Worm (Caenorhabditis elegans) whole organism, L1 larva: ENCODE measurements around the gene srdh-1.

Source experiments
- C16A3.4 ChIP-seq: fragments of 150-350 bp; optimal IDR thresholded peaks from 2 replicates; lab custom pipeline; 2014; ENCODE audit warnings: missing biosample characterization, missing genetic modification characterization
- F16B12.6 ChIP-seq: fragments of 150-350 bp; optimal IDR thresholded peaks from 2 replicates; lab custom pipeline; 2014; ENCODE audit warnings: missing biosample characterization, missing genetic modification characterization
- aha-1 ChIP-seq: fragments of 150-350 bp; optimal IDR thresholded peaks from 2 replicates; lab custom pipeline; 2014; ENCODE audit warnings: missing biosample characterization, missing genetic modification characterization
- alr-1 ChIP-seq: fragments of 200-800 bp; sonication (Bioruptor generic); optimal IDR thresholded peaks from 2 replicates; lab custom pipeline; 2018; ENCODE audit warnings: borderline replicate concordance, mild to moderate bottlenecking, missing genetic modification characterization, missing compliant biosample characterization
- ama-1 ChIP-seq: fragments of 150-350 bp; optimal IDR thresholded peaks from 2 replicates; lab custom pipeline; 2014
- blmp-1 ChIP-seq: fragments of 150-350 bp; optimal IDR thresholded peaks from 2 replicates; lab custom pipeline; 2014; ENCODE audit warnings: missing biosample characterization, missing genetic modification characterization
- ceh-82 ChIP-seq, 3 experiments: fragments of 150-350 bp in 1 of 3; sonication (generic microtip) in 2 of 3; optimal IDR thresholded peaks; 2 replicates each; lab custom pipeline; 2014 to 2017; ENCODE audit warnings: missing biosample characterization in 3 of 3, missing genetic modification characterization in 3 of 3
- dpl-1 ChIP-seq, 3 experiments: fragments of 150-350 bp in 2 of 3; sonication (generic microtip) in 1 of 3; optimal IDR thresholded peaks; 2 replicates each; lab custom pipeline; 2014 to 2017; ENCODE audit warnings: missing biosample characterization in 3 of 3, missing genetic modification characterization in 3 of 3, missing genetic modification reagents in 3 of 3
- efl-1 ChIP-seq, 4 experiments: fragments of 150-350 bp; optimal IDR thresholded peaks in 3 of 4; peaks in 1 of 4; 1 replicate in 1 of 4; 2 replicates in 3 of 4; lab custom pipeline; 2014; ENCODE audit warnings: missing biosample characterization in 2 of 4, missing genetic modification characterization in 2 of 4, missing genetic modification reagents in 2 of 4
- elt-3 ChIP-seq, 6 experiments: fragments of 150-350 bp in 1 of 6; sonication (generic microtip); optimal IDR thresholded peaks; 2 replicates each; lab custom pipeline; 2017 to 2018; ENCODE audit warnings: missing biosample characterization in 6 of 6, missing genetic modification characterization in 6 of 6, inconsistent platforms in 1 of 6
- fkh-4 ChIP-seq: sonication (generic microtip); optimal IDR thresholded peaks from 2 replicates; lab custom pipeline; 2016; ENCODE audit warnings: missing compliant biosample characterization, missing genetic modification characterization, borderline replicate concordance
- fos-1 ChIP-seq: fragments of 150-350 bp; optimal IDR thresholded peaks from 2 replicates; lab custom pipeline; 2014; ENCODE audit warnings: missing biosample characterization, missing genetic modification characterization
- grh-1 ChIP-seq: fragments of 200-800 bp; sonication (Bioruptor generic); IDR thresholded peaks from 2 replicates; pipeline ENCODE4 v1.3.6; 2022; ENCODE audit warnings: missing genetic modification reagents, missing genetic modification characterization, missing compliant biosample characterization
- hlh-17 ChIP-seq: fragments of 200-800 bp; sonication (Bioruptor generic); optimal IDR thresholded peaks from 2 replicates; lab custom pipeline; 2018; ENCODE audit warnings: missing genetic modification characterization, mild to moderate bottlenecking, missing compliant biosample characterization, moderate library complexity, borderline replicate concordance
- irx-1 ChIP-seq: sonication (generic microtip); optimal IDR thresholded peaks from 2 replicates; lab custom pipeline; 2016; ENCODE audit warnings: missing genetic modification characterization, missing compliant biosample characterization
- lin-13 ChIP-seq: fragments of 150-350 bp; optimal IDR thresholded peaks from 2 replicates; lab custom pipeline; 2014; ENCODE audit warnings: missing biosample characterization, missing genetic modification reagents, missing genetic modification characterization
- lin-15B ChIP-seq: fragments of 150-350 bp; sonication (generic microtip); optimal IDR thresholded peaks from 3 replicates; lab custom pipeline; 2014; ENCODE audit warnings: missing biosample characterization, missing genetic modification characterization
- lin-35 ChIP-seq, 2 experiments: fragments of 150-350 bp; optimal IDR thresholded peaks; 2 replicates each; lab custom pipeline; 2014; ENCODE audit warnings: missing biosample characterization in 2 of 2, missing genetic modification characterization in 2 of 2, missing genetic modification reagents in 2 of 2
- lin-39 ChIP-seq: fragments of 150-350 bp; optimal IDR thresholded peaks from 2 replicates; lab custom pipeline; 2014; ENCODE audit warnings: missing biosample characterization, missing genetic modification reagents, missing genetic modification characterization
- lir-3 ChIP-seq: sonication (generic microtip); optimal IDR thresholded peaks from 2 replicates; lab custom pipeline; 2016; ENCODE audit warnings: mild to moderate bottlenecking, missing genetic modification characterization, moderate library complexity, missing compliant biosample characterization; ENCODE audit not compliant: poor library complexity
- lsy-2 ChIP-seq, 2 experiments: fragments of 150-350 bp; optimal IDR thresholded peaks; 2 replicates each; lab custom pipeline; 2014; ENCODE audit warnings: missing biosample characterization in 2 of 2, missing genetic modification characterization in 2 of 2
- mef-2 ChIP-seq: fragments of 150-350 bp; optimal IDR thresholded peaks from 2 replicates; lab custom pipeline; 2014; ENCODE audit warnings: missing biosample characterization, missing genetic modification characterization
- mep-1 ChIP-seq: fragments of 150-350 bp; optimal IDR thresholded peaks from 2 replicates; lab custom pipeline; 2014; ENCODE audit warnings: missing biosample characterization, missing genetic modification characterization
- nhr-19 ChIP-seq: fragments of 200-800 bp; sonication (Bioruptor generic); conservative IDR thresholded peaks from 2 replicates; pipeline ENCODE4 v1.3.6; 2022; ENCODE audit warnings: missing genetic modification characterization, missing compliant biosample characterization
- nhr-20 ChIP-seq: sonication (generic microtip); optimal IDR thresholded peaks from 2 replicates; lab custom pipeline; 2016; ENCODE audit warnings: mild to moderate bottlenecking, missing genetic modification characterization, missing compliant biosample characterization
- nhr-237 ChIP-seq: fragments of 150-350 bp; optimal IDR thresholded peaks from 2 replicates; lab custom pipeline; 2014; ENCODE audit warnings: missing biosample characterization, missing genetic modification characterization
- nhr-28 ChIP-seq: fragments of 150-350 bp; optimal IDR thresholded peaks from 2 replicates; lab custom pipeline; 2014; ENCODE audit warnings: missing biosample characterization, missing genetic modification characterization
- nhr-71 ChIP-seq: sonication (generic microtip); optimal IDR thresholded peaks from 2 replicates; lab custom pipeline; 2016; ENCODE audit warnings: mild to moderate bottlenecking, missing genetic modification characterization, moderate library complexity, missing compliant biosample characterization
- nhr-85 ChIP-seq: sonication (generic microtip); peaks from one replicate; lab custom pipeline; 2016; ENCODE audit warnings: missing genetic modification characterization, inconsistent platforms, missing compliant biosample characterization
- pag-3 ChIP-seq: sonication (generic microtip); optimal IDR thresholded peaks from 2 replicates; lab custom pipeline; 2017; ENCODE audit warnings: missing genetic modification characterization, mild to moderate bottlenecking, missing compliant biosample characterization, antibody characterized with exemption, borderline replicate concordance; ENCODE audit not compliant: insufficient read depth
- rnt-1 ChIP-seq: sonication (generic microtip); optimal IDR thresholded peaks from 2 replicates; lab custom pipeline; 2016; ENCODE audit warnings: mild to moderate bottlenecking, missing genetic modification characterization, moderate library complexity, missing compliant biosample characterization
- skn-1 ChIP-seq: fragments of 150-350 bp; optimal IDR thresholded peaks from 2 replicates; lab custom pipeline; 2014; ENCODE audit warnings: missing biosample characterization, missing genetic modification characterization
- snu-23 ChIP-seq: sonication (generic microtip); optimal IDR thresholded peaks from 2 replicates; lab custom pipeline; 2016; ENCODE audit warnings: missing genetic modification characterization, missing compliant biosample characterization
- sup-37 ChIP-seq: fragments of 200-800 bp; sonication (Bioruptor generic); optimal IDR thresholded peaks from 2 replicates; lab custom pipeline; 2018; ENCODE audit warnings: mild to moderate bottlenecking, missing genetic modification characterization, missing compliant biosample characterization
- tbx-2 ChIP-seq: sonication (generic microtip); optimal IDR thresholded peaks from 2 replicates; lab custom pipeline; 2016; ENCODE audit warnings: missing genetic modification characterization, missing compliant biosample characterization
- unc-130 ChIP-seq: fragments of 150-350 bp; optimal IDR thresholded peaks from 2 replicates; lab custom pipeline; 2017; ENCODE audit warnings: missing biosample characterization, missing genetic modification characterization, inconsistent platforms
- unc-86 ChIP-seq: sonication (generic microtip); optimal IDR thresholded peaks from 2 replicates; lab custom pipeline; 2016; ENCODE audit warnings: missing genetic modification characterization, missing compliant biosample characterization
- xbp-1 ChIP-seq: sonication (generic microtip); optimal IDR thresholded peaks from 2 replicates; lab custom pipeline; 2016; ENCODE audit warnings: missing genetic modification characterization, missing compliant biosample characterization
- ztf-11 ChIP-seq, 2 experiments: sonication (generic microtip); optimal IDR thresholded peaks; 2 replicates each; lab custom pipeline; 2016 to 2017; ENCODE audit warnings: missing genetic modification characterization in 2 of 2, missing biosample characterization in 1 of 2, missing compliant biosample characterization in 1 of 2

srdh-1 gene

ce11 chrII:8276057-8276456 is 11.6 kb downstream of the srdh-1 start, which contains the start of the genes gei-14 and slc-25A32:
TSS of gene gei-14 (minus strand) at chrII:8276231.
TSS of gene slc-25A32 (plus strand) at chrII:8276298.
- TF ChIP-seq nhr-19 (GFP tag; lab: Robert Waterston, UW) (0 out of 2 replicates have a peak, but pooled peaks have one; percentile 25), fkh-4 (tag; lab: Kevin White, UChicago) (no peak), pag-3 (tag; lab: Kevin White, UChicago) (no peak), rnt-1 (tag; lab: Kevin White, UChicago) (peak; percentile 33), lin-35 (GFP tag; optimal IDR thresholded peaks at IDR 0.05; lab: Kevin White, UChicago) (peak; percentile 91 to 96), skn-1 (peak; percentile 39), nhr-71 (tag; lab: Kevin White, UChicago) (peak; percentile 46), sup-37 (GFP tag; lab: Kevin White, UChicago) (no peak), nhr-85 (peak; percentile 65), ceh-82 (tag; optimal IDR thresholded peaks at IDR 0.05; lab: Kevin White, UChicago) (peak in 2 of 3 experiments; percentile 33 to 34), unc-86 (no peak), efl-1 (optimal IDR thresholded peaks at IDR 0.05; lab: Kevin White, UChicago) (peak; percentile 92 to 95), efl-1 (GFP tag; optimal IDR thresholded peaks at IDR 0.05 in 1 of 2; lab: Kevin White, UChicago) (peak; percentile 90 to 99), lin-15B (tag; lab: Kevin White, UChicago) (peak; percentile 53), F16B12.6 (tag; lab: Kevin White, UChicago) (peak; percentile 78), nhr-20 (tag; lab: Kevin White, UChicago) (peak; percentile 18), nhr-28 (tag; lab: Kevin White, UChicago) (no peak), lsy-2 (tag; optimal IDR thresholded peaks at IDR 0.05; lab: Kevin White, UChicago) (peak; percentile 68 to 81), tbx-2 (tag; lab: Kevin White, UChicago) (peak; percentile 4), xbp-1 (peak; percentile 13), ama-1 (lab: Kevin White, UChicago) (no peak), snu-23 (peak; percentile 40), dpl-1 (GFP tag; optimal IDR thresholded peaks at IDR 0.05; lab: Kevin White, UChicago) (peak; percentile 88 to 92 (median 90)), hlh-17 (no peak), elt-3 (tag; optimal IDR thresholded peaks at IDR 0.05; lab: Kevin White, UChicago) (peak in 1 of 6 experiments; percentile 24), blmp-1 (tag; lab: Kevin White, UChicago) (peak; percentile 55), fos-1 (peak; percentile 1), alr-1 (tag; lab: Kevin White, UChicago) (no peak)

ce11 chrII:8278415-8278814 is 14.0 kb downstream of the srdh-1 start, which contains the start of the genes mrpl-10 and clec-142:
TSS of gene mrpl-10 (minus strand) at chrII:8278515.
TSS of gene clec-142 (plus strand) at chrII:8278678.
- TF ChIP-seq lir-3 (tag; lab: Kevin White, UChicago) (no peak), mep-1 (tag; lab: Kevin White, UChicago) (no peak), tbx-2 (tag; lab: Kevin White, UChicago) (no peak), nhr-237 (tag; lab: Kevin White, UChicago) (no peak), grh-1 (GFP tag; lab: Robert Waterston, UW) (no peak), mef-2 (tag; lab: Kevin White, UChicago) (no peak), lin-15B (tag; lab: Kevin White, UChicago) (no peak), aha-1 (tag; lab: Kevin White, UChicago) (no peak), irx-1 (no peak), lin-13 (GFP tag; lab: Kevin White, UChicago) (no peak), lsy-2 (tag; optimal IDR thresholded peaks at IDR 0.05; lab: Kevin White, UChicago) (no peak)

DNA sequence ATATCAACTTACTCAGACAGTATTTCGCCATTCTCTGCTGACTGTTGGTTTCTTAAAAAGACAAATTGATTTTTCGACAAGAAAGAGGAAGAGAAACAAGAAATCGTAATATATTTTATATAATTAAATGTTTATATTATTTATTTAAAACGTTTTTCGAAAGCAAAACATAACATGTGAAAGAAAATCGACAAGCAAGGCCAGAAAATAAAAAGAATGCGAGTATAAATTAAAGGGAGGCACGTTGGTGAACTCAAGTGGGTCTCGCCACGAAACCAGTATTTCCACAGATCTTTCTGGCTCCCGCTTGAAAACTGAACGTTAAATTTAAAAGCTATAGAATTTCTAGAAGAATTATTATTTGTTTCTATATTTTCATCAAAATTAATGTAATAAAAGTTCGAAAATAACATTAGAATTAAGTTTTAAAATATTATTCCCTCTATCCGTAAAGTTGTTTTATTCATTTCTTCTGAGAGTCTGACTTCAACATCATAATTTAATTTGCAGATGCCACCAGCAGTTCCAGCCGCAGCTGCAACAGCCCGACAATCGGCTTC is 18.8 kb downstream of the srdh-1 start, which contains the start of the genes nst-1 and cct-4:
nst-1 (minus strand) TSS at position 51 of the 560 bp plus-strand sequence.
cct-4 (plus strand) TSS at position 510 of the 560 bp plus-strand sequence.
- peak; percentile 41 to 58 for TF ChIP-seq efl-1 (optimal IDR thresholded peaks at IDR 0.05; lab: Kevin White, UChicago)
- TF ChIP-seq efl-1 (GFP tag; optimal IDR thresholded peaks at IDR 0.05 in 1 of 2; lab: Kevin White, UChicago) = peak; percentile 47 to 82
- peak; percentile 6 for TF ChIP-seq F16B12.6 (tag; lab: Kevin White, UChicago)
- peak; percentile 36 to 67 for TF ChIP-seq lsy-2 (tag; optimal IDR thresholded peaks at IDR 0.05; lab: Kevin White, UChicago)
- TF ChIP-seq elt-3 (tag; optimal IDR thresholded peaks at IDR 0.05; lab: Kevin White, UChicago) = peak in 1 of 6 experiments; percentile 45
- TF ChIP-seq snu-23 = peak; percentile 21
- TF ChIP-seq skn-1 = peak; percentile 18
- TF ChIP-seq nhr-71 (tag; lab: Kevin White, UChicago) = peak; percentile 12
- no peak for TF ChIP-seq hlh-17
- peak; percentile 70 for TF ChIP-seq mep-1 (tag; lab: Kevin White, UChicago)
- TF ChIP-seq lin-35 (GFP tag; optimal IDR thresholded peaks at IDR 0.05; lab: Kevin White, UChicago) = peak; percentile 47 to 49
- TF ChIP-seq blmp-1 (tag; lab: Kevin White, UChicago) = peak; percentile 17
- TF ChIP-seq ztf-11 (tag; optimal IDR thresholded peaks at IDR 0.05; lab: Kevin White, UChicago) = no peak
- TF ChIP-seq C16A3.4 (tag; lab: Kevin White, UChicago) = peak; percentile 17
- peak; percentile 1 to 63 (median 40) for TF ChIP-seq dpl-1 (GFP tag; optimal IDR thresholded peaks at IDR 0.05; lab: Kevin White, UChicago)
- TF ChIP-seq unc-130 (tag; lab: Kevin White, UChicago) = no peak
- no peak for TF ChIP-seq lin-39
